Fruit fly (Drosophila melanogaster) whole organism, embryonic: ENCODE data around the gene Tnpo-SR.
A peak's percentile ranks its signal among the peaks of the same experiment; 100 is the strongest.

Experiments
- Atf3 ChIP-seq: fragments of 200-800 bp; sonication (Bioruptor generic); optimal IDR thresholded peaks from 3 replicates; lab custom pipeline; 2016; ENCODE audit warnings: missing biosample characterization, missing genetic modification characterization
- CG1024 ChIP-seq: fragments of 200-800 bp; sonication (Bioruptor generic); IDR thresholded peaks from 2 replicates; pipeline ENCODE4 v1.3.6; 2022; ENCODE audit warnings: missing biosample characterization, missing genetic modification characterization
- CG10543 ChIP-seq: fragments of 200-800 bp; sonication (Bioruptor generic); optimal IDR thresholded peaks from 3 replicates; lab custom pipeline; 2017; ENCODE audit warnings: missing biosample characterization, mild to moderate bottlenecking, missing genetic modification characterization, moderate library complexity
- CG10979 ChIP-seq: fragments of 200-800 bp; sonication (Bioruptor generic); optimal IDR thresholded peaks from 2 replicates; lab custom pipeline; 2018; ENCODE audit warnings: missing biosample characterization, mild to moderate bottlenecking, missing genetic modification characterization, moderate library complexity
- CG12071 ChIP-seq: fragments of 200-800 bp; sonication (Bioruptor generic); optimal IDR thresholded peaks from 3 replicates; lab custom pipeline; 2018; ENCODE audit warnings: missing biosample characterization, mild to moderate bottlenecking, missing genetic modification characterization
- CG1233 ChIP-seq: fragments of 200-800 bp; sonication (Bioruptor generic); optimal IDR thresholded peaks from 4 replicates; lab custom pipeline; 2018; ENCODE audit warnings: missing biosample characterization, mild to moderate bottlenecking, missing genetic modification characterization
- CG14014 ChIP-seq: fragments of 200-800 bp; sonication (Bioruptor generic); IDR thresholded peaks from 2 replicates; pipeline ENCODE4 v1.3.6; 2022; ENCODE audit warnings: missing biosample characterization, missing genetic modification characterization
- CG17359 ChIP-seq: fragments of 200-800 bp; sonication (Bioruptor generic); optimal IDR thresholded peaks from 3 replicates; lab custom pipeline; 2018; ENCODE audit warnings: missing biosample characterization, mild to moderate bottlenecking, missing genetic modification characterization, moderate library complexity
- CG17568 ChIP-seq: fragments of 200-800 bp; sonication (Bioruptor generic); optimal IDR thresholded peaks from 2 replicates; lab custom pipeline; 2018; ENCODE audit warnings: missing biosample characterization, mild to moderate bottlenecking, missing genetic modification characterization, moderate library complexity
- CG18262 ChIP-seq: fragments of 200-800 bp; optimal IDR thresholded peaks from 3 replicates; lab custom pipeline; 2019; ENCODE audit warnings: missing biosample characterization, mild to moderate bottlenecking, missing genetic modification characterization, moderate library complexity
- CG18599 ChIP-seq: fragments of 200-800 bp; sonication (Bioruptor generic); optimal IDR thresholded peaks from 3 replicates; lab custom pipeline; 2017; ENCODE audit warnings: missing biosample characterization, missing genetic modification characterization, mild to moderate bottlenecking, moderate library complexity, missing genetic modification reagents
- CG2129 ChIP-seq: fragments of 200-800 bp; sonication (Bioruptor generic); IDR thresholded peaks from 2 replicates; pipeline ENCODE4 v1.3.6; 2022; ENCODE audit warnings: missing biosample characterization, missing genetic modification characterization; ENCODE audit not compliant: partially characterized antibody
- CG2678 ChIP-seq: fragments of 200-800 bp; sonication (Bioruptor generic); optimal IDR thresholded peaks from 3 replicates; lab custom pipeline; 2019; ENCODE audit warnings: missing biosample characterization, mild to moderate bottlenecking, missing genetic modification characterization, moderate library complexity
- CG3163 ChIP-seq: fragments of 200-800 bp; sonication (Bioruptor generic); optimal IDR thresholded peaks from 3 replicates; lab custom pipeline; 2016; ENCODE audit warnings: missing biosample characterization, missing genetic modification characterization
- CG4282 ChIP-seq: fragments of 200-800 bp; sonication (Bioruptor generic); optimal IDR thresholded peaks from 2 replicates; lab custom pipeline; 2016; ENCODE audit warnings: missing biosample characterization, missing genetic modification characterization
- CG4328 ChIP-seq: fragments of 200-800 bp; sonication (Bioruptor generic); optimal IDR thresholded peaks from 3 replicates; lab custom pipeline; 2017; ENCODE audit warnings: missing biosample characterization, missing genetic modification reagents, missing genetic modification characterization
- CG4730 ChIP-seq: fragments of 200-800 bp; sonication (Bioruptor generic); IDR thresholded peaks from 2 replicates; pipeline ENCODE4 v1.3.6; 2022; ENCODE audit warnings: missing biosample characterization, missing genetic modification characterization
- CG6254 ChIP-seq: fragments of 200-800 bp; sonication (Bioruptor generic); optimal IDR thresholded peaks from 3 replicates; lab custom pipeline; 2017; ENCODE audit warnings: mild to moderate bottlenecking, missing biosample characterization, missing genetic modification reagents, missing genetic modification characterization
- CG6272 ChIP-seq: fragments of 200-800 bp; sonication (Bioruptor generic); IDR thresholded peaks from 2 replicates; pipeline ENCODE4 v1.3.6; 2022; ENCODE audit warnings: missing biosample characterization, missing genetic modification characterization
- CG7745 ChIP-seq: fragments of 200-800 bp; sonication (Bioruptor generic); optimal IDR thresholded peaks from 2 replicates; lab custom pipeline; 2018; ENCODE audit warnings: missing biosample characterization, mild to moderate bottlenecking, missing genetic modification characterization, moderate library complexity
- CG7839 ChIP-seq: fragments of 200-800 bp; sonication (Bioruptor generic); optimal IDR thresholded peaks from 3 replicates; lab custom pipeline; 2018; ENCODE audit warnings: missing biosample characterization, mild to moderate bottlenecking, missing genetic modification characterization, moderate library complexity
- Camta ChIP-seq: fragments of 200-800 bp; sonication (Bioruptor generic); optimal IDR thresholded peaks from 2 replicates; lab custom pipeline; 2016; ENCODE audit warnings: missing biosample characterization, missing genetic modification characterization
- D ChIP-seq, 2 experiments: fragments of 200-800 bp in 1 of 2; fragments of >200 bp in 1 of 2; sonication (Bioruptor generic) in 1 of 2; optimal IDR thresholded peaks; 2 replicates in 1 of 2; 3 replicates in 1 of 2; lab custom pipeline; 2017; ENCODE audit warnings: mild to moderate bottlenecking in 1 of 2, missing biosample characterization in 1 of 2, missing genetic modification characterization in 1 of 2, missing genetic modification reagents in 1 of 2
- Deaf1 ChIP-seq: fragments of 200-800 bp; optimal IDR thresholded peaks from 3 replicates; lab custom pipeline; 2019; ENCODE audit warnings: missing biosample characterization, mild to moderate bottlenecking, missing genetic modification characterization, moderate library complexity
- Ets65A ChIP-seq: fragments of 200-800 bp; sonication (Bioruptor generic); peaks from one replicate; lab custom pipeline; 2016; ENCODE audit warnings: missing biosample characterization, missing genetic modification characterization
- Fer1 ChIP-seq: fragments of 200-800 bp; sonication (Bioruptor generic); optimal IDR thresholded peaks from 2 replicates; lab custom pipeline; 2017; ENCODE audit warnings: missing biosample characterization, mild to moderate bottlenecking, missing genetic modification characterization
- HLHmδ ChIP-seq: fragments of 200-800 bp; sonication (Bioruptor generic); optimal IDR thresholded peaks from 2 replicates; lab custom pipeline; 2018; ENCODE audit warnings: missing biosample characterization, mild to moderate bottlenecking, missing genetic modification characterization, moderate library complexity
- Jarid2 ChIP-seq: fragments of 200-800 bp; sonication (Bioruptor generic); optimal IDR thresholded peaks from 3 replicates; lab custom pipeline; 2017; ENCODE audit warnings: mild to moderate bottlenecking, missing biosample characterization, missing genetic modification reagents, missing genetic modification characterization
- Neu2 ChIP-seq: fragments of 200-800 bp; sonication (Bioruptor generic); optimal IDR thresholded peaks from 3 replicates; lab custom pipeline; 2016; ENCODE audit warnings: missing biosample characterization, missing genetic modification characterization, borderline replicate concordance
- PHDP ChIP-seq: fragments of 200-800 bp; sonication (Bioruptor generic); optimal IDR thresholded peaks from 3 replicates; lab custom pipeline; 2018; ENCODE audit warnings: missing biosample characterization, mild to moderate bottlenecking, missing genetic modification characterization, moderate library complexity
- Ptx1 ChIP-seq: fragments of 200-800 bp; sonication (Bioruptor generic); IDR thresholded peaks from 2 replicates; pipeline ENCODE4 v1.3.6; 2022; ENCODE audit warnings: missing biosample characterization, missing genetic modification characterization
- Ravus ChIP-seq: fragments of 200-800 bp; sonication (Bioruptor generic); IDR thresholded peaks from 2 replicates; pipeline ENCODE4 v1.3.6; 2022; ENCODE audit warnings: missing biosample characterization, missing genetic modification characterization
- Ssrp ChIP-seq: fragments of 200-800 bp; sonication (Bioruptor generic); optimal IDR thresholded peaks from 2 replicates; lab custom pipeline; 2018; ENCODE audit warnings: missing biosample characterization, mild to moderate bottlenecking, missing genetic modification characterization, moderate library complexity
- Stat92E ChIP-seq, 3 experiments: fragments of >200 bp in 2 of 3; fragments of 200-800 bp in 1 of 3; sonication (Bioruptor generic) in 1 of 3; optimal IDR thresholded peaks; 2 replicates each; lab custom pipeline; 2017 to 2019; ENCODE audit warnings: missing biosample characterization in 3 of 3, missing genetic modification characterization in 3 of 3, mild to moderate bottlenecking in 1 of 3, moderate library complexity in 1 of 3
- TFAM ChIP-seq: fragments of 200-800 bp; sonication (Bioruptor generic); optimal IDR thresholded peaks from 2 replicates; lab custom pipeline; 2017; ENCODE audit warnings: missing biosample characterization, missing genetic modification characterization, inconsistent platforms
- ac ChIP-seq: fragments of 200-800 bp; sonication (Bioruptor generic); optimal IDR thresholded peaks from 3 replicates; lab custom pipeline; 2017; ENCODE audit warnings: missing biosample characterization, mild to moderate bottlenecking, missing genetic modification characterization
- cad ChIP-seq: fragments of >200 bp; optimal IDR thresholded peaks from 2 replicates; lab custom pipeline; 2017; ENCODE audit warnings: missing biosample characterization, missing genetic modification characterization
- fd64A ChIP-seq: fragments of 200-800 bp; sonication (Bioruptor generic); optimal IDR thresholded peaks from 3 replicates; lab custom pipeline; 2018; ENCODE audit warnings: missing biosample characterization, mild to moderate bottlenecking, missing genetic modification characterization
- fd96Cb ChIP-seq: fragments of 200-800 bp; sonication (Bioruptor generic); optimal IDR thresholded peaks from 2 replicates; lab custom pipeline; 2018; ENCODE audit warnings: missing biosample characterization, mild to moderate bottlenecking, missing genetic modification characterization, moderate library complexity
- fru ChIP-seq: fragments of >200 bp; optimal IDR thresholded peaks from 2 replicates; lab custom pipeline; 2017
- h ChIP-seq: fragments of >200 bp; optimal IDR thresholded peaks from 2 replicates; lab custom pipeline; 2017
- her ChIP-seq: fragments of 200-800 bp; sonication (Bioruptor generic); optimal IDR thresholded peaks from 2 replicates; lab custom pipeline; 2016; ENCODE audit warnings: missing biosample characterization, missing genetic modification characterization
- mirr ChIP-seq: fragments of 200-800 bp; sonication (Bioruptor generic); optimal IDR thresholded peaks from 3 replicates; lab custom pipeline; 2018; ENCODE audit warnings: missing biosample characterization, mild to moderate bottlenecking, missing genetic modification characterization
- sisA ChIP-seq: fragments of 200-800 bp; sonication (Bioruptor generic); IDR thresholded peaks from 2 replicates; pipeline ENCODE4 v1.3.6; 2022; ENCODE audit warnings: missing biosample characterization, missing genetic modification characterization
- sna ChIP-seq: fragments of 200-800 bp; sonication (Bioruptor generic); IDR thresholded peaks from 2 replicates; pipeline ENCODE4 v1.3.6; 2022; ENCODE audit warnings: missing biosample characterization, missing genetic modification characterization; ENCODE audit not compliant: partially characterized antibody
- tna ChIP-seq: fragments of 200-800 bp; sonication (Bioruptor generic); IDR thresholded peaks from 2 replicates; pipeline ENCODE4 v1.3.6; 2022; ENCODE audit warnings: missing biosample characterization, missing genetic modification characterization; ENCODE audit not compliant: partially characterized antibody
- twi ChIP-seq: fragments of 200-800 bp; optimal IDR thresholded peaks from 2 replicates; lab custom pipeline; 2019; ENCODE audit warnings: missing biosample characterization, mild to moderate bottlenecking, missing genetic modification characterization, moderate library complexity
- tx ChIP-seq: fragments of 200-800 bp; sonication (Bioruptor generic); optimal IDR thresholded peaks from 2 replicates; lab custom pipeline; 2016; ENCODE audit warnings: missing biosample characterization, missing genetic modification characterization

The Tnpo-SR gene

dm6 chr2L:2765659-2766373, 6.1 kb downstream of the Tnpo-SR start, which contains the start of the genes Snx21 and aph-1 (continued):
- no peak for TF ChIP-seq D (optimal IDR thresholded peaks at IDR 0.05; lab: Kevin White, UChicago)
- TF ChIP-seq D (GFP tag; optimal IDR thresholded peaks at IDR 0.05; lab: Kevin White, UChicago), result peak; percentile 91
- TF ChIP-seq CG10543 (GFP tag; lab: Kevin White, UChicago), result peak; percentile 95
- TF ChIP-seq CG17359, result peak; percentile 92
- peak; percentile 20 for TF ChIP-seq HLHmδ (GFP tag; lab: Kevin White, UChicago)
- no peak for TF ChIP-seq sna (GFP tag; lab: Robert Waterston, UW)
- TF ChIP-seq CG1233 (GFP tag; lab: Kevin White, UChicago), result peak; percentile 84
- TF ChIP-seq her (GFP tag; lab: Kevin White, UChicago), result peak; percentile 82
- TF ChIP-seq CG6272 (GFP tag; lab: Robert Waterston, UW), result peak; percentile 80
- TF ChIP-seq Fer1, result peak; percentile 93
- peak; percentile 47; the same call in 1 of the 2 replicates for TF ChIP-seq CG1024
- peak; percentile 55 for TF ChIP-seq mirr
- peak; percentile 71 for TF ChIP-seq Neu2 (GFP tag; lab: Kevin White, UChicago)
- TF ChIP-seq TFAM (GFP tag; lab: Kevin White, UChicago), result peak; percentile 16
- TF ChIP-seq twi, result peak; percentile 86
- peak; percentile 90 for TF ChIP-seq fd96Cb (tag; lab: Kevin White, UChicago)
- TF ChIP-seq CG10979 (tag; lab: Kevin White, UChicago), result peak; percentile 91
- TF ChIP-seq CG17568 (GFP tag; lab: Kevin White, UChicago), result no peak
- peak; percentile 86 for TF ChIP-seq Atf3 (GFP tag; lab: Kevin White, UChicago)
- peak; percentile 63 for TF ChIP-seq CG12071 (GFP tag; lab: Kevin White, UChicago)
- TF ChIP-seq Ravus (GFP tag; lab: Robert Waterston, UW), result peak; percentile 65
- peak; percentile 93 for TF ChIP-seq CG4328
- peak; percentile 79 for TF ChIP-seq CG4730 (GFP tag; lab: Robert Waterston, UW)
- TF ChIP-seq h (lab: Kevin White, UChicago), result no peak
- TF ChIP-seq CG14014, result peak; percentile 85
- peak; percentile 96 for TF ChIP-seq CG7839 (tag; lab: Kevin White, UChicago)
- peak; percentile 89 for TF ChIP-seq sisA (GFP tag; lab: Robert Waterston, UW)
- TF ChIP-seq Ptx1 (GFP tag; lab: Robert Waterston, UW), result peak; percentile 94
- no peak for TF ChIP-seq CG2129 (GFP tag; lab: Robert Waterston, UW)
- TF ChIP-seq tna (GFP tag; lab: Robert Waterston, UW), result no peak
- TF ChIP-seq Stat92E (GFP tag; optimal IDR thresholded peaks at IDR 0.05; lab: Kevin White, UChicago), result peak in 1 of 3 experiments; percentile 71
- TF ChIP-seq Jarid2 (GFP tag; lab: Kevin White, UChicago), result peak; percentile 63
- peak; percentile 97 for TF ChIP-seq Ets65A (GFP tag; lab: Kevin White, UChicago)
- peak; percentile 93 for TF ChIP-seq CG18599 (GFP tag; lab: Kevin White, UChicago)
- TF ChIP-seq CG4282, result peak; percentile 64
- peak; percentile 69 for TF ChIP-seq CG3163 (GFP tag; lab: Kevin White, UChicago)
- TF ChIP-seq CG7745 (tag; lab: Kevin White, UChicago), result no peak
- peak; percentile 94 for TF ChIP-seq PHDP (tag; lab: Kevin White, UChicago)
- peak; percentile 81 for TF ChIP-seq Camta
- TF ChIP-seq CG2678 (tag; lab: Kevin White, UChicago), result peak; percentile 96
- no peak for TF ChIP-seq fru (lab: Kevin White, UChicago)
- TF ChIP-seq ac (GFP tag; lab: Kevin White, UChicago), result peak; percentile 46
- TF ChIP-seq Ssrp, result peak; percentile 90
- peak; percentile 42 for TF ChIP-seq fd64A (GFP tag; lab: Kevin White, UChicago)
- TF ChIP-seq CG6254 (GFP tag; lab: Kevin White, UChicago), result peak; percentile 84
- TF ChIP-seq CG18262 (tag; lab: Kevin White, UChicago), result peak; percentile 93
- peak; percentile 86 for TF ChIP-seq tx (GFP tag; lab: Kevin White, UChicago)
- no peak for TF ChIP-seq cad (GFP tag; lab: Kevin White, UChicago)
- TF ChIP-seq Deaf1 (tag; lab: Kevin White, UChicago), result peak; percentile 75
